Worm (Caenorhabditis elegans): ENCODE data around the gene F44E2.4.
A peak's percentile ranks its signal among the peaks of the same experiment; 100 is the strongest.

F44E2.4 gene

ce11 chrIII:8799964-8800795 is 38.0 kb downstream of the F44E2.4 start, which contains the start of gene F54F2.6 (continued):
- TF ChIP-seq athp-1 (tag; optimal IDR thresholded peaks at IDR 0.05) = peak; percentile 1
- TF ChIP-seq snpc-4 (GFP tag; optimal IDR thresholded peaks at IDR 0.05) = no peak
- peak in 2 of 4 experiments; percentile 50 for TF ChIP-seq snpc-4 (tag; optimal IDR thresholded peaks at IDR 0.05)
- TF ChIP-seq ZK185.1 (tag; optimal IDR thresholded peaks at IDR 0.05; ENCODE audit: poor library complexity, severe bottlenecking) = peak; percentile 52
- peak; percentile 57 for TF ChIP-seq repo-1 (tag; optimal IDR thresholded peaks at IDR 0.05)
- no peak for TF ChIP-seq hlh-12 (tag; optimal IDR thresholded peaks at IDR 0.05)
- TF ChIP-seq lin-40 (tag; optimal IDR thresholded peaks at IDR 0.05) = peak; percentile 77
- no peak for TF ChIP-seq nhr-120 (GFP tag; IDR thresholded peaks at IDR 0.05)
- TF ChIP-seq egrh-3 (GFP tag; IDR thresholded peaks at IDR 0.05) = peak; percentile 83
- no peak for TF ChIP-seq dpl-1 (GFP tag; optimal IDR thresholded peaks at IDR 0.05)
- TF ChIP-seq akir-1 (GFP tag; optimal IDR thresholded peaks at IDR 0.05) = no peak
- TF ChIP-seq F10E7.11 (tag; optimal IDR thresholded peaks at IDR 0.05) = peak; percentile 9
- no peak for TF ChIP-seq bed-1 (GFP tag; IDR thresholded peaks at IDR 0.05)
- TF ChIP-seq attf-5 (GFP tag; optimal IDR thresholded peaks at IDR 0.05) = peak; percentile 86
- no peak for TF ChIP-seq xnd-1 (tag; optimal IDR thresholded peaks at IDR 0.05)
- peak; percentile 81 for TF ChIP-seq atf-7 (tag; optimal IDR thresholded peaks at IDR 0.05)
- no peak for TF ChIP-seq ceh-58 (GFP tag; IDR thresholded peaks at IDR 0.05)
- TF ChIP-seq somi-1 (GFP tag; optimal IDR thresholded peaks at IDR 0.05) = peak; percentile 91
- no peak for TF ChIP-seq lir-1 (GFP tag; conservative IDR thresholded peaks at IDR 0.05)
- no peak for TF ChIP-seq B0261.1 (tag; optimal IDR thresholded peaks at IDR 0.05)
- TF ChIP-seq him-1 (tag; optimal IDR thresholded peaks at IDR 0.05) = no peak
- no peak for TF ChIP-seq ceh-79 (tag; optimal IDR thresholded peaks at IDR 0.05)
- TF ChIP-seq F37B4.10 (GFP tag; IDR thresholded peaks at IDR 0.05) = 0 out of 2 replicates have a peak, but pooled peaks have one; percentile 9
- no peak for TF ChIP-seq Y79H2A.3 (GFP tag; conservative IDR thresholded peaks at IDR 0.05)
- TF ChIP-seq pbrm-1 (GFP tag; IDR thresholded peaks at IDR 0.05) = 0 out of 2 replicates have a peak, but pooled peaks have one; percentile 10
- TF ChIP-seq rec-8 (tag; optimal IDR thresholded peaks at IDR 0.05) = no peak
- TF ChIP-seq F22D6.2 (tag; optimal IDR thresholded peaks at IDR 0.05) = no peak
- peak; percentile 69; the same call in 1 of the 2 replicates for TF ChIP-seq egl-44 (GFP tag; IDR thresholded peaks at IDR 0.05)
- TF ChIP-seq snpc-1.1 (tag; optimal IDR thresholded peaks at IDR 0.05; ENCODE audit: insufficient read depth) = no peak
- peak; percentile 25 for TF ChIP-seq gei-17 (GFP tag; optimal IDR thresholded peaks at IDR 0.05)
- TF ChIP-seq Y53G8AR.9 (GFP tag; conservative IDR thresholded peaks at IDR 0.05) = no peak; the same call in 1 of the 2 replicates
- 0 out of 2 replicates have a peak, but pooled peaks have one; percentile 8 for TF ChIP-seq egl-18 (GFP tag; IDR thresholded peaks at IDR 0.05)
- TF ChIP-seq T26A5.8 (tag; optimal IDR thresholded peaks at IDR 0.05) = no peak

ce11 chrIII:8797211-8797733 is 41.0 kb downstream of the F44E2.4 start:
- TF ChIP-seq egrh-3 (GFP tag; IDR thresholded peaks at IDR 0.05) (peak; percentile 25; the same call in 1 of the 2 replicates), nfya-2 (GFP tag; IDR thresholded peaks at IDR 0.05) (no peak), repo-1 (tag; optimal IDR thresholded peaks at IDR 0.05) (no peak), mcd-1 (GFP tag; IDR thresholded peaks at IDR 0.05) (peak; percentile 55), lin-54 (GFP tag; optimal IDR thresholded peaks at IDR 0.05) (peak; percentile 20), sptf-2 (GFP tag; optimal IDR thresholded peaks at IDR 0.05) (no peak), F49E8.2 (tag; optimal IDR thresholded peaks at IDR 0.05; ENCODE audit: insufficient read depth) (no peak), unc-62 (GFP tag; optimal IDR thresholded peaks at IDR 0.05) (peak; percentile 74), ztf-28 (GFP tag; IDR thresholded peaks at IDR 0.05) (no peak), dpff-1 (tag; optimal IDR thresholded peaks at IDR 0.05) (no peak), somi-1 (GFP tag; optimal IDR thresholded peaks at IDR 0.05) (peak; percentile 93), K12H6.12 (tag; optimal IDR thresholded peaks at IDR 0.05) (peak; percentile 81), aptf-2 (GFP tag; conservative IDR thresholded peaks at IDR 0.05) (no peak), mel-28 (tag; optimal IDR thresholded peaks at IDR 0.05; ENCODE audit: borderline replicate concordance) (no peak), aptf-3 (GFP tag; IDR thresholded peaks at IDR 0.05) (no peak), dpl-1 (GFP tag; optimal IDR thresholded peaks at IDR 0.05) (no peak), ZK185.1 (tag; optimal IDR thresholded peaks at IDR 0.05; ENCODE audit: poor library complexity, severe bottlenecking) (peak; percentile 84), tlf-1 (GFP tag; optimal IDR thresholded peaks at IDR 0.05) (peak; percentile 9), bed-2 (GFP tag; IDR thresholded peaks at IDR 0.05) (no peak)
